Fruit fly (Drosophila melanogaster): ENCODE measurements around the gene Nelf-A.

Gene Nelf-A

dm6 chr3R:21179592-21180390, 43.7 kb upstream of the Nelf-A start (continued):
- TF ChIP-seq Dref (GFP tag; IDR thresholded peaks at IDR 0.05), result peak; percentile 80
- 0 out of 3 replicates have a peak, but pooled peaks have one; percentile 8 for TF ChIP-seq CG14860 (GFP tag; IDR thresholded peaks at IDR 0.05; ENCODE audit: partially characterized antibody)
- TF ChIP-seq BEAF-32 (GFP tag; optimal IDR thresholded peaks at IDR 0.05), result peak; percentile 23
- peak; percentile 34 for TF ChIP-seq CG16813 (GFP tag; IDR thresholded peaks at IDR 0.05; ENCODE audit: partially characterized antibody)
- TF ChIP-seq Hr78 (GFP tag; optimal IDR thresholded peaks at IDR 0.05), result no peak
- peak; percentile 71 for TF ChIP-seq CG13287 (GFP tag; IDR thresholded peaks at IDR 0.05; ENCODE audit: partially characterized antibody)
- TF ChIP-seq CG12236 (GFP tag; optimal IDR thresholded peaks at IDR 0.05), result no peak

- TF ChIP-seq kah (GFP tag; optimal IDR thresholded peaks at IDR 0.05) (peak; percentile 9), nom (GFP tag; optimal IDR thresholded peaks at IDR 0.05) (no peak), CG2120 (GFP tag; optimal IDR thresholded peaks at IDR 0.05) (peak; percentile 41), Fer3 (tag; optimal IDR thresholded peaks at IDR 0.05) (peak; percentile 29), CG9932 (GFP tag; IDR thresholded peaks at IDR 0.05) (0 out of 2 replicates have a peak, but pooled peaks have one; percentile 10), gsb-n (tag; optimal IDR thresholded peaks at IDR 0.05) (no peak), CG10366 (GFP tag; IDR thresholded peaks at IDR 0.05) (no peak), Sox102F (GFP tag; optimal IDR thresholded peaks at IDR 0.05) (peak; percentile 21), CG9727 (GFP tag; optimal IDR thresholded peaks at IDR 0.05) (peak; percentile 29), CG6813 (GFP tag; optimal IDR thresholded peaks at IDR 0.05) (no peak), E2f1 (GFP tag; IDR thresholded peaks at IDR 0.05) (no peak), CG18599 (GFP tag; optimal IDR thresholded peaks at IDR 0.05) (peak; percentile 70), Hand (GFP tag; optimal IDR thresholded peaks at IDR 0.05) (peak; percentile 26), dmrt99B (tag; optimal IDR thresholded peaks at IDR 0.05) (peak; percentile 16), abd-A (tag; optimal IDR thresholded peaks at IDR 0.05) (no peak), CG11695 (GFP tag; IDR thresholded peaks at IDR 0.05) (0 out of 3 replicates have a peak, but pooled peaks have one; percentile 31), CG15514 (GFP tag; optimal IDR thresholded peaks at IDR 0.05) (peak; percentile 5), Hey (tag; optimal IDR thresholded peaks at IDR 0.05) (no peak), Dek (tag; optimal IDR thresholded peaks at IDR 0.05) (peak; percentile 11), seq (GFP tag; IDR thresholded peaks at IDR 0.05) (0 out of 2 replicates have a peak, but pooled peaks have one; percentile 17), Pdp1 (GFP tag; optimal IDR thresholded peaks at IDR 0.05) (peak in 1 of 2 experiments; percentile 56), Ptx1 (GFP tag; IDR thresholded peaks at IDR 0.05) (no peak), CG7839 (tag; optimal IDR thresholded peaks at IDR 0.05) (peak; percentile 16), Camta (GFP tag; optimal IDR thresholded peaks at IDR 0.05) (no peak), CG16779 (GFP tag; IDR thresholded peaks at IDR 0.05) (peak; percentile 45; the same call in 1 of the 2 replicates), CG12744 (GFP tag; optimal IDR thresholded peaks at IDR 0.05) (no peak), CG6765 (GFP tag; optimal IDR thresholded peaks at IDR 0.05) (peak; percentile 8), Meics (GFP tag; optimal IDR thresholded peaks at IDR 0.05) (peak; percentile 1), CG32532 (GFP tag; IDR thresholded peaks at IDR 0.05) (peak; percentile 47; the same call in 1 of the 2 replicates), CG8359 (GFP tag; optimal IDR thresholded peaks at IDR 0.05; ENCODE audit: borderline replicate concordance) (no peak), crp (GFP tag; optimal IDR thresholded peaks at IDR 0.05) (peak in 1 of 2 experiments; percentile 22), CG11504 (tag; optimal IDR thresholded peaks at IDR 0.05) (peak; percentile 9), CG9437 (GFP tag; optimal IDR thresholded peaks at IDR 0.05) (no peak), row (GFP tag; IDR thresholded peaks at IDR 0.05) (peak; percentile 40; the same call in 2 of the 3 replicates), CG2678 (tag; optimal IDR thresholded peaks at IDR 0.05) (peak; percentile 32), Atf6 (GFP tag; IDR thresholded peaks at IDR 0.05) (0 out of 2 replicates have a peak, but pooled peaks have one; percentile 37), lilli (GFP tag; optimal IDR thresholded peaks at IDR 0.05) (peak; percentile 10)
Measured at dm6 chr3R:21180391-21180796, 43.1 kb upstream of the Nelf-A start.
